Worm (Caenorhabditis elegans) whole organism, L2 larva: ENCODE data around the gene ccm-3.

Experiments
- C34F6.9 ChIP-seq: fragments of 150-350 bp; optimal IDR thresholded peaks from 2 replicates; lab custom pipeline; 2014; ENCODE audit warnings: missing biosample characterization, missing genetic modification characterization
- F13H6.1 ChIP-seq: sonication (generic microtip); optimal IDR thresholded peaks from 2 replicates; lab custom pipeline; 2016; ENCODE audit warnings: missing genetic modification characterization, missing compliant biosample characterization
- Y55F3AM.14 ChIP-seq: fragments of 200-800 bp; sonication (Bioruptor generic); optimal IDR thresholded peaks from 2 replicates; lab custom pipeline; 2018; ENCODE audit warnings: mild to moderate bottlenecking, missing genetic modification characterization, missing compliant biosample characterization
- ZK546.5 ChIP-seq: sonication (generic microtip); optimal IDR thresholded peaks from 2 replicates; lab custom pipeline; 2017; ENCODE audit warnings: missing biosample characterization, missing genetic modification characterization
- alr-1 ChIP-seq: fragments of 150-350 bp; optimal IDR thresholded peaks from 2 replicates; lab custom pipeline; 2014; ENCODE audit warnings: missing biosample characterization, missing genetic modification characterization
- aly-2 ChIP-seq: fragments of 150-350 bp; optimal IDR thresholded peaks from 2 replicates; lab custom pipeline; 2014; ENCODE audit warnings: missing biosample characterization, missing genetic modification characterization
- blmp-1 ChIP-seq: sonication (generic microtip); optimal IDR thresholded peaks from 2 replicates; lab custom pipeline; 2017; ENCODE audit warnings: missing genetic modification characterization, mild to moderate bottlenecking, missing compliant biosample characterization, antibody characterized with exemption, moderate library complexity; ENCODE audit not compliant: insufficient read depth
- ceh-16 ChIP-seq: fragments of 150-350 bp; optimal IDR thresholded peaks from 2 replicates; lab custom pipeline; 2014; ENCODE audit warnings: missing biosample characterization, missing genetic modification characterization
- crh-2 ChIP-seq: sonication (generic microtip); optimal IDR thresholded peaks from 2 replicates; lab custom pipeline; 2017; ENCODE audit warnings: missing biosample characterization, missing genetic modification characterization
- dmd-4 ChIP-seq: sonication (generic microtip); optimal IDR thresholded peaks from 2 replicates; lab custom pipeline; 2017; ENCODE audit warnings: missing biosample characterization, missing genetic modification characterization
- egl-27 ChIP-seq: sonication (generic microtip); optimal IDR thresholded peaks from 3 replicates; lab custom pipeline; 2017; ENCODE audit warnings: missing biosample characterization, missing genetic modification reagents, missing genetic modification characterization
- elt-3 ChIP-seq: sonication (generic microtip); optimal IDR thresholded peaks from 2 replicates; lab custom pipeline; 2017; ENCODE audit warnings: missing biosample characterization, missing genetic modification characterization
- fos-1 ChIP-seq: fragments of 150-350 bp; optimal IDR thresholded peaks from 2 replicates; lab custom pipeline; 2014; ENCODE audit warnings: missing biosample characterization, missing genetic modification characterization
- lin-13 ChIP-seq: fragments of 150-350 bp; optimal IDR thresholded peaks from 2 replicates; lab custom pipeline; 2014; ENCODE audit warnings: missing biosample characterization, missing genetic modification reagents, missing genetic modification characterization
- lin-39 ChIP-seq: fragments of 150-350 bp; optimal IDR thresholded peaks from 2 replicates; lab custom pipeline; 2014; ENCODE audit warnings: missing biosample characterization, missing genetic modification reagents, missing genetic modification characterization
- mbf-1 ChIP-seq: sonication (generic microtip); optimal IDR thresholded peaks from 2 replicates; lab custom pipeline; 2017; ENCODE audit warnings: missing biosample characterization, missing genetic modification characterization
- mdl-1 ChIP-seq, 2 experiments: fragments of 150-350 bp in 1 of 2; sonication (generic microtip) in 1 of 2; optimal IDR thresholded peaks; 2 replicates each; lab custom pipeline; 2017; ENCODE audit warnings: missing biosample characterization in 2 of 2, missing genetic modification characterization in 2 of 2
- nhr-10 ChIP-seq: sonication (generic microtip); optimal IDR thresholded peaks from 2 replicates; lab custom pipeline; 2017; ENCODE audit warnings: missing biosample characterization, missing genetic modification characterization
- nhr-12 ChIP-seq: fragments of 150-350 bp; optimal IDR thresholded peaks from 2 replicates; lab custom pipeline; 2014; ENCODE audit warnings: missing biosample characterization, missing genetic modification characterization
- nhr-129 ChIP-seq: fragments of 150-350 bp; optimal IDR thresholded peaks from 2 replicates; lab custom pipeline; 2014; ENCODE audit warnings: missing biosample characterization, missing genetic modification characterization
- nhr-21 ChIP-seq: fragments of 150-350 bp; optimal IDR thresholded peaks from 2 replicates; lab custom pipeline; 2014; ENCODE audit warnings: missing biosample characterization, missing genetic modification characterization
- nhr-25 ChIP-seq: fragments of 150-350 bp; sonication (generic microtip); optimal IDR thresholded peaks from 3 replicates; lab custom pipeline; 2014; ENCODE audit warnings: missing biosample characterization, missing genetic modification characterization
- nhr-77 ChIP-seq: fragments of 150-350 bp; optimal IDR thresholded peaks from 2 replicates; lab custom pipeline; 2014; ENCODE audit warnings: missing biosample characterization, missing genetic modification characterization
- peb-1 ChIP-seq: fragments of 150-350 bp; optimal IDR thresholded peaks from 2 replicates; lab custom pipeline; 2014; ENCODE audit warnings: missing biosample characterization, missing genetic modification characterization
- sem-4 ChIP-seq: fragments of 150-350 bp; optimal IDR thresholded peaks from 2 replicates; lab custom pipeline; 2014; ENCODE audit warnings: missing biosample characterization, missing genetic modification reagents, missing genetic modification characterization
- skn-1 ChIP-seq: sonication (generic microtip); optimal IDR thresholded peaks from 2 replicates; lab custom pipeline; 2017; ENCODE audit warnings: missing biosample characterization, missing genetic modification characterization
- sma-3 ChIP-seq: sonication (generic microtip); optimal IDR thresholded peaks from 2 replicates; lab custom pipeline; 2016; ENCODE audit warnings: missing genetic modification reagents, missing genetic modification characterization, missing compliant biosample characterization
- unc-55 ChIP-seq: fragments of 150-350 bp; sonication (generic microtip); optimal IDR thresholded peaks from 3 replicates; lab custom pipeline; 2014; ENCODE audit warnings: missing biosample characterization, missing genetic modification reagents, missing genetic modification characterization
- zag-1 ChIP-seq: fragments of 150-350 bp; optimal IDR thresholded peaks from 2 replicates; lab custom pipeline; 2014; ENCODE audit warnings: missing biosample characterization, missing genetic modification characterization
- ztf-1 ChIP-seq: fragments of 200-800 bp; sonication (Bioruptor generic); conservative IDR thresholded peaks from 2 replicates; pipeline ENCODE4 v1.3.6; 2022; ENCODE audit warnings: missing genetic modification characterization, missing compliant biosample characterization

The ccm-3 gene

DNA sequence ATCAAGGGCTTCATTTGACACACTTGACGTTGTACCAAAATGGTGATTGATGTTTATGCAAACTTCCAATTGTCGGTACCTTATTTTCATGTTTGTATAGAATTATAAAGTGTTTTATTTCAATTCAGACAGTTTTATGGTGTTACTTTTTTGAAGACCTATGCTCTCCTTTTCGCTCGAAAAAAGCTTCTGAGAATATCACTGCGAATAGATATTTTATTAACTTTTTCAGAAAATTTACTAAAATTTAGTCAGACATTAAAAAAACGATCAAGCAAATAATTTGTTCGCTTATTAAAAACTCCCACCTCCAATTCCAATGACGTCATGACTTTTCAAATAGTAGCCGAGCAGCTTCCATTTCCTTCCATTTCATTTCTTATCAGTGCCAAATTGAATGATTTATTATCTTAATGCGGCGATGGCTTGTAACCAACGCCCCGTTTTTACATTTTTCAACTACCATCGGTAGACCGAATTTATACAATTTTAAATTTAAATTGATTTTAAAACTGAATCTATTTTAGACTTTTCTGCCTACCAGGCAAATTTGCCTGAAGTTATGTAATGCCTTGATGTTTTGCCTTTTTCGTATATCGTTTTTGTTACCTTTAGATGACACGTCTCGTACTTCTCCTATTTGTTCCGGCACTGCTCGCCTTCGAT is 40.0 kb upstream of the ccm-3 start, which contains the start of gene M28.10:
Gene M28.10 (plus strand): TSS at position 616 of the 666 bp plus-strand sequence.
- no peak for TF ChIP-seq elt-3 (tag; lab: Kevin White, UChicago)
- peak; percentile 1 for TF ChIP-seq fos-1
- TF ChIP-seq Y55F3AM.14 (GFP tag; lab: Kevin White, UChicago): no peak

DNA sequence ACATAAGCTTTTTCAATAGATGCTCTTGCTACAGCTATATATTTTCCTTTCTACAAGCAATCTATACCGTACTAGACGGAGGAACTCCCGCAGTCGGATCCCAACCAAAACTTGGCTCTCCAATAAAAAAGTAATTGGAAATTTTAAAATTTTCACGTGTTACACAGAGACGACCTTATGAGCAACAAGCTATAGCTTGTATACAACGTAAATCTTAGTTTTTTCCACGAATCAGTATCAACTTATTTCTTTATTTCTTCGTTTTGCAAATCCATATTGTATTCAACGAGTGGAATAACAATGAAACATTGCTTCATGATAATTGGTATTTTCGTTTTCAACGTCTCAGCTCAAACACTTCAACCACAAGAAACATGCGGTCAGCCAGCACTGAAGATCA is 36.3 kb upstream of the ccm-3 start, which contains the start of gene M28.4:
Gene M28.4 (plus strand): TSS at position 301 of the 400 bp plus-strand sequence.
- TF ChIP-seq C34F6.9 (tag; lab: Kevin White, UChicago): no peak
- no peak for TF ChIP-seq nhr-10 (tag; lab: Kevin White, UChicago)
- TF ChIP-seq fos-1: no peak

DNA sequence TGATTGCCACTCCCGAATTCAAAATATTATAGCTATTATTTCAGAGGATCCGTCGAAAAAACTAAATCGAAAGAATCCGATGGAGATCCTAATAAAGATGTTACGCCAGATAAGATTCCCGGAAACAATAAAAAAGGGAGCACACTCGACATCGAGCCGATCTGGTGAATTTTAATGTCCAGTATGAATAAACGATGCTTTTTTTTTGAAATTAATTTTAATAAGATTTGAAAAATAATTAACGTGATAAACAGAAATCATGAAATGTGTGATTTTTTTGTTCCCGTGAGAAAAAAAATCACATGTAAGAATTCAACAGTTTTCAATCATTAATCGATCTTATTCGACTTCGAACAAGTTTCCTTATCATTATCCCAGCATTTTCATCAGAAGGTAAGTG is 32.0 kb upstream of the ccm-3 start, which contains the start of gene M28.9:
Gene M28.9 (plus strand): TSS at position 301 of the 400 bp plus-strand sequence.
- no peak for TF ChIP-seq nhr-21 (tag; lab: Kevin White, UChicago)
- no peak for TF ChIP-seq nhr-77 (tag; lab: Kevin White, UChicago)
- no peak for TF ChIP-seq mdl-1 (tag; optimal IDR thresholded peaks at IDR 0.05; lab: Kevin White, UChicago)
- TF ChIP-seq nhr-10 (tag; lab: Kevin White, UChicago): no peak
- TF ChIP-seq ztf-1: no peak
- no peak for TF ChIP-seq ZK546.5
- TF ChIP-seq nhr-129: no peak
- no peak for TF ChIP-seq fos-1
- no peak for TF ChIP-seq unc-55 (GFP tag; lab: Kevin White, UChicago)
- no peak for TF ChIP-seq lin-39
- no peak for TF ChIP-seq skn-1 (tag; lab: Kevin White, UChicago)
- no peak for TF ChIP-seq sem-4
- no peak for TF ChIP-seq nhr-25

DNA sequence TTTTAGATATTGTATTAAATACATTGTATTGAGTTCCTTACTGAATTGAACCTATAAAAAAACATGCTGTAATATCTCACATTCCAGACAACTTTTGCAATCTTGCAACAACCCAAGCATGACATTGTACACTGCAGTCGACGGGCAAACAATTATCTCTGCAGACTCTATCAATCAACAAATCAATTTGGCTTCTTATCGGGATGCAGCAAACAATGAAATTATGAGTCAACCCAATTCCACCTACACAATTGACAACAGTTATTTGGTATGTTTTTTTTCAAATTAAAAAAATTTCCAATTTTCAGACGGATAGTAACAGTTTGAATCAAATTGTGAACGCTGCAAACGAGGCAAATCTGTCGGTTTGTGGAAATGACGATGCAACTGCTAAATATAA is 23.9 kb upstream of the ccm-3 start:
- TF ChIP-seq Y55F3AM.14 (GFP tag; lab: Kevin White, UChicago) (no peak), elt-3 (tag; lab: Kevin White, UChicago) (no peak), blmp-1 (tag; lab: Kevin White, UChicago) (no peak), C34F6.9 (tag; lab: Kevin White, UChicago) (no peak), sma-3 (GFP tag; lab: Kevin White, UChicago) (no peak), fos-1 (peak; percentile 55)

DNA sequence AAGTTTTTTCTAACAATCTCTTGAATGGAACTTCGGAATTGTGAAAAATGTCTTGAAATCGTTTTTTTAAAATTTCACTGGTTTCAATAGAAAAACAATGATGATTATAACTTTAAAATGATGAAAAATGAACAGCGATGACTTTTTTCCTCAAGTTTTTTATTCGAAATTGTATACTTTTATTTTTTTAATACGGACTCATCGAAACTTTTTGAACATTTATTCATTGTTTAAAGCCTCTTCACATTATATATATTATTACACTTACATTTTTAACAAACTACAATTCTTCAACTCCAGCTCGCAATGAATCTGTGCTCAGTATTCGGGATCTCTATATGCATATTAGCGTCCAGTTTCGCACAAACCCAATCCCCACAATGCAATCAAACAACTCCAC is 20.9 kb upstream of the ccm-3 start, which contains the start of gene M28.8:
Gene M28.8 (plus strand): TSS at position 301 of the 400 bp plus-strand sequence.
- no peak for TF ChIP-seq nhr-10 (tag; lab: Kevin White, UChicago)
- no peak for TF ChIP-seq elt-3 (tag; lab: Kevin White, UChicago)
- TF ChIP-seq dmd-4: no peak
- no peak for TF ChIP-seq blmp-1 (tag; lab: Kevin White, UChicago)
- no peak for TF ChIP-seq nhr-129
- no peak for TF ChIP-seq unc-55 (GFP tag; lab: Kevin White, UChicago)
- TF ChIP-seq ztf-1: no peak
- no peak for TF ChIP-seq fos-1
- no peak for TF ChIP-seq zag-1 (tag; lab: Kevin White, UChicago)
- no peak for TF ChIP-seq egl-27 (tag; lab: Kevin White, UChicago)
- no peak for TF ChIP-seq alr-1
- no peak for TF ChIP-seq mbf-1 (tag; lab: Kevin White, UChicago)
- no peak for TF ChIP-seq lin-39
- TF ChIP-seq nhr-25: no peak
- no peak for TF ChIP-seq C34F6.9 (tag; lab: Kevin White, UChicago)
- TF ChIP-seq lin-13 (GFP tag; lab: Kevin White, UChicago): no peak

DNA sequence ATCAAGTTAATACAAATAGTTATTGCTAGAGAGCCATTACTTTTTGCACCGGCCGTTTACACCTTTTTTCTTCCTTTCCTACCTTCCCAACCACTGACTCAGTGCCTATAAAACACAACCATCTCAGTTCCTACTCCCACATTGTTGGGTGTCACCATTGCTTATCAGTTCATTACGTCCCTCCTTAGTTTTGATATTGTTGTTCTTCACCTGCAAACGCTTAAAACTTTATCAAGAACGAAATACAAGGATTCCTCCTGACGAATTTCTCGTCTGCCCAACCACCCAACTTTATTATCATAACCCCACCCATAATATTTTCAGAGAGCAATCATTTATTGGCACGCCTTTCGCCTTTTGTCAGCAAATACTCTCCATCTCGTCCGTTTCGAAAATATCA is 20.0 kb upstream of the ccm-3 start:
- no peak for TF ChIP-seq nhr-10 (tag; lab: Kevin White, UChicago)
- peak; percentile 8 for TF ChIP-seq F13H6.1 (tag; lab: Kevin White, UChicago)
- TF ChIP-seq fos-1: peak; percentile 94

DNA sequence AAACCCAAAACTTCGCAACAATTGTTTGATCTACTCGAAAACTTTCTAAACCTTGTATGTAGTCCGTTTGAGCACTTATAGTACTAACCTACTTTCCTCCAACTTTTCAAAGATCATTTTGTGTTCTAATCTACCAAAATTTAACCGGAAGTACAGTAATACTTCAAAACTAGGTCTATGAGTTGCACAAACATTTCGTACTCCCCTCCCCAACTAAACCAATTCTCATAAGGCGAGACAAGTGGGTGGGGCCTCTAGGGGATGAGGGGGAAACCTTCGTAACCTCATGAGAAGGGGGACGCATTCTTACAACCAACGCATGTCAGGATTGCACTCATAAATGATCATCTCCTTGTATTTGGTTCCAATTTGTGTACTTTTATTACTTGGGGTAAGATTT is 14.9 kb upstream of the ccm-3 start, which contains the start of gene cutl-9:
Gene cutl-9 (plus strand): TSS at position 301 of the 400 bp plus-strand sequence.
- TF ChIP-seq sem-4: no peak
- TF ChIP-seq mbf-1 (tag; lab: Kevin White, UChicago): no peak
- TF ChIP-seq elt-3 (tag; lab: Kevin White, UChicago): no peak

DNA sequence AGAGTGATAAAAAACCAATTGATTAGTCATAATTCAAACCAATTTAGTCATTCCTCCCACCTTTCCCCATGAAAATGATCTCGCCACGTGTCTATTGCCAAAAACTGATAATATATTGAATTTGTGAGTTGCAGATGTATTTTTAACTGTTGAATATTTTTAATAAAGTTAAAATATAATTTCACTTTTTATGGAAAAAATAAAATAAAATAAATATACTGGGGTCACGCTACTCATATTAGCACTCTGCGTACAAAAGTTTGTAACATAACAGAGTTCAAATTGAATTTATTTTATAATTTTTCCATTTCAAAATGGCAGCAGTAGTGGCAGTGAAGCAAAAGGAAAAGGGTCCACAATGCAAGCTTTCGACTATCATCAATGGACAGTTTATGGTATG is 11.1 kb upstream of the ccm-3 start, which contains the start of gene C14A4.13:
Gene C14A4.13 (plus strand): TSS at position 301 of the 400 bp plus-strand sequence.
- TF ChIP-seq aly-2 (no peak), sem-4 (no peak), ceh-16 (tag; lab: Kevin White, UChicago) (no peak), crh-2 (tag; lab: Kevin White, UChicago) (no peak), peb-1 (tag; lab: Kevin White, UChicago) (no peak), nhr-12 (tag; lab: Kevin White, UChicago) (no peak), Y55F3AM.14 (GFP tag; lab: Kevin White, UChicago) (no peak), mbf-1 (tag; lab: Kevin White, UChicago) (no peak), dmd-4 (no peak)
